Fruit fly (Drosophila melanogaster) whole organism, embryonic: ENCODE results near the gene Tengl1.

Experiments
- Aef1 ChIP-seq: fragments of 200-800 bp; sonication (Bioruptor generic); IDR thresholded peaks from 3 replicates; pipeline ENCODE4 v1.3.6; 2022; ENCODE audit warnings: missing biosample characterization, missing genetic modification characterization
- Asciz ChIP-seq: fragments of 200-800 bp; sonication (Bioruptor generic); optimal IDR thresholded peaks from 2 replicates; lab custom pipeline; 2017; ENCODE audit warnings: missing biosample characterization, mild to moderate bottlenecking, missing genetic modification characterization, missing genetic modification reagents
- Atf-2 ChIP-seq: fragments of 200-800 bp; sonication (Bioruptor generic); optimal IDR thresholded peaks from 2 replicates; lab custom pipeline; 2016; ENCODE audit warnings: missing biosample characterization, missing genetic modification characterization
- CG10147 ChIP-seq: fragments of 200-800 bp; sonication (Bioruptor generic); optimal IDR thresholded peaks from 2 replicates; lab custom pipeline; 2019; ENCODE audit warnings: missing biosample characterization, mild to moderate bottlenecking, missing genetic modification characterization, moderate library complexity
- CG12104 ChIP-seq: fragments of 200-800 bp; sonication (Bioruptor generic); optimal IDR thresholded peaks from 3 replicates; lab custom pipeline; 2016; ENCODE audit warnings: missing biosample characterization, missing genetic modification characterization
- CG12391 ChIP-seq: fragments of 200-800 bp; sonication (Bioruptor generic); optimal IDR thresholded peaks from 3 replicates; lab custom pipeline; 2018; ENCODE audit warnings: missing biosample characterization, mild to moderate bottlenecking, missing genetic modification characterization, moderate library complexity
- CG14710 ChIP-seq: fragments of 200-800 bp; sonication (Bioruptor generic); optimal IDR thresholded peaks from 3 replicates; lab custom pipeline; 2019; ENCODE audit warnings: missing biosample characterization, mild to moderate bottlenecking, missing genetic modification characterization, moderate library complexity
- CG14965 ChIP-seq: fragments of 200-800 bp; sonication (Bioruptor generic); optimal IDR thresholded peaks from 2 replicates; lab custom pipeline; 2016; ENCODE audit warnings: missing biosample characterization, missing genetic modification characterization, borderline replicate concordance
- CG1647 ChIP-seq: fragments of 200-800 bp; sonication (Bioruptor generic); optimal IDR thresholded peaks from 3 replicates; lab custom pipeline; 2016; ENCODE audit warnings: missing biosample characterization, missing genetic modification characterization
- CG17359 ChIP-seq: fragments of 200-800 bp; sonication (Bioruptor generic); optimal IDR thresholded peaks from 3 replicates; lab custom pipeline; 2018; ENCODE audit warnings: missing biosample characterization, mild to moderate bottlenecking, missing genetic modification characterization, moderate library complexity
- CG17568 ChIP-seq: fragments of 200-800 bp; sonication (Bioruptor generic); optimal IDR thresholded peaks from 2 replicates; lab custom pipeline; 2018; ENCODE audit warnings: missing biosample characterization, mild to moderate bottlenecking, missing genetic modification characterization, moderate library complexity
- CG18262 ChIP-seq: fragments of 200-800 bp; optimal IDR thresholded peaks from 3 replicates; lab custom pipeline; 2019; ENCODE audit warnings: missing biosample characterization, mild to moderate bottlenecking, missing genetic modification characterization, moderate library complexity
- CG2712 ChIP-seq: fragments of 200-800 bp; optimal IDR thresholded peaks from 3 replicates; lab custom pipeline; 2019; ENCODE audit warnings: missing biosample characterization, mild to moderate bottlenecking, missing genetic modification characterization, moderate library complexity
- CG30403 ChIP-seq: fragments of 200-800 bp; sonication (Bioruptor generic); optimal IDR thresholded peaks from 3 replicates; lab custom pipeline; 2016; ENCODE audit warnings: missing biosample characterization, missing genetic modification characterization
- CG32767 ChIP-seq: fragments of 200-800 bp; sonication (Bioruptor generic); IDR thresholded peaks from 2 replicates; pipeline ENCODE4 v1.3.6; 2022; ENCODE audit warnings: missing biosample characterization, missing genetic modification characterization
- CG34224 ChIP-seq: fragments of 200-800 bp; sonication (Bioruptor generic); IDR thresholded peaks from 3 replicates; pipeline ENCODE4 v1.3.6; 2022; ENCODE audit warnings: missing biosample characterization, missing genetic modification characterization; ENCODE audit not compliant: partially characterized antibody
- CG34422 ChIP-seq: fragments of 200-800 bp; sonication (Bioruptor generic); IDR thresholded peaks from 3 replicates; pipeline ENCODE4 v1.3.6; 2022; ENCODE audit warnings: missing biosample characterization, missing genetic modification characterization
- CG4707 ChIP-seq: fragments of 200-800 bp; sonication (Bioruptor generic); optimal IDR thresholded peaks from 2 replicates; lab custom pipeline; 2018; ENCODE audit warnings: missing biosample characterization, mild to moderate bottlenecking, missing genetic modification characterization, moderate library complexity
- CG6175 ChIP-seq: fragments of 200-800 bp; sonication (Bioruptor generic); IDR thresholded peaks from 3 replicates; pipeline ENCODE4 v1.3.6; 2022; ENCODE audit warnings: missing biosample characterization, missing genetic modification characterization
- CG6254 ChIP-seq: fragments of 200-800 bp; sonication (Bioruptor generic); optimal IDR thresholded peaks from 3 replicates; lab custom pipeline; 2017; ENCODE audit warnings: mild to moderate bottlenecking, missing biosample characterization, missing genetic modification reagents, missing genetic modification characterization
- CG7987 ChIP-seq: fragments of 200-800 bp; sonication (Bioruptor generic); optimal IDR thresholded peaks from 2 replicates; lab custom pipeline; 2018; ENCODE audit warnings: missing biosample characterization, mild to moderate bottlenecking, missing genetic modification characterization, moderate library complexity
- CG8359 ChIP-seq: fragments of 200-800 bp; sonication (Bioruptor generic); optimal IDR thresholded peaks from 2 replicates; lab custom pipeline; 2017; ENCODE audit warnings: missing biosample characterization, mild to moderate bottlenecking, missing genetic modification characterization, borderline replicate concordance
- CG9797 ChIP-seq: fragments of 200-800 bp; sonication (Bioruptor generic); optimal IDR thresholded peaks from 3 replicates; lab custom pipeline; 2018; ENCODE audit warnings: missing biosample characterization, mild to moderate bottlenecking, missing genetic modification characterization
- CoRest ChIP-seq: fragments of 200-800 bp; sonication (Bioruptor generic); optimal IDR thresholded peaks from 3 replicates; lab custom pipeline; 2018; ENCODE audit warnings: missing biosample characterization, mild to moderate bottlenecking, missing genetic modification characterization, moderate library complexity
- Eip74EF ChIP-seq, 2 experiments: fragments of 200-800 bp in 1 of 2; fragments of >200 bp in 1 of 2; sonication (Bioruptor generic) in 1 of 2; optimal IDR thresholded peaks; 2 replicates each; lab custom pipeline; 2017 to 2019; ENCODE audit warnings: missing biosample characterization in 2 of 2, missing genetic modification characterization in 2 of 2, mild to moderate bottlenecking in 1 of 2, moderate library complexity in 1 of 2
- Ets65A ChIP-seq: fragments of 200-800 bp; sonication (Bioruptor generic); peaks from one replicate; lab custom pipeline; 2016; ENCODE audit warnings: missing biosample characterization, missing genetic modification characterization
- HHEX ChIP-seq: fragments of 200-800 bp; sonication (Bioruptor generic); optimal IDR thresholded peaks from 3 replicates; lab custom pipeline; 2017; ENCODE audit warnings: missing biosample characterization, mild to moderate bottlenecking, missing genetic modification characterization, missing genetic modification reagents
- Hr3 ChIP-seq: fragments of 200-800 bp; sonication (Bioruptor generic); optimal IDR thresholded peaks from 3 replicates; lab custom pipeline; 2016; ENCODE audit warnings: missing biosample characterization, missing genetic modification characterization
- Lim3 ChIP-seq: fragments of 200-800 bp; sonication (Bioruptor generic); IDR thresholded peaks from 2 replicates; pipeline ENCODE4 v1.3.6; 2022; ENCODE audit warnings: missing biosample characterization, missing genetic modification characterization
- Lpt ChIP-seq: fragments of >200 bp; optimal IDR thresholded peaks from 2 replicates; lab custom pipeline; 2018; ENCODE audit warnings: missing biosample characterization, missing genetic modification characterization
- Mad ChIP-seq: fragments of 200-800 bp; sonication (Bioruptor generic); optimal IDR thresholded peaks from 2 replicates; lab custom pipeline; 2016; ENCODE audit warnings: missing biosample characterization, missing genetic modification characterization
- Nf-YB ChIP-seq: fragments of 200-800 bp; sonication (Bioruptor generic); optimal IDR thresholded peaks from 3 replicates; lab custom pipeline; 2019; ENCODE audit warnings: missing biosample characterization, mild to moderate bottlenecking, missing genetic modification characterization, moderate library complexity
- Trl ChIP-seq, 3 experiments: fragments of >200 bp in 2 of 3; fragments of 200-800 bp in 1 of 3; sonication (Bioruptor generic) in 1 of 3; optimal IDR thresholded peaks; 2 replicates in 1 of 3; 3 replicates in 2 of 3; lab custom pipeline; 2016 to 2017; ENCODE audit warnings: missing biosample characterization in 1 of 3, missing genetic modification characterization in 1 of 3
- aop ChIP-seq: fragments of 200-800 bp; sonication (Bioruptor generic); IDR thresholded peaks from 2 replicates; pipeline ENCODE4 v1.3.6; 2022; ENCODE audit warnings: missing biosample characterization, missing genetic modification characterization
- dati ChIP-seq: fragments of 200-800 bp; sonication (Bioruptor generic); IDR thresholded peaks from 2 replicates; pipeline ENCODE4 v1.3.6; 2022; ENCODE audit warnings: missing biosample characterization, missing genetic modification characterization
- en ChIP-seq: fragments of 200-800 bp; sonication (Bioruptor generic); optimal IDR thresholded peaks from 2 replicates; lab custom pipeline; 2016; ENCODE audit warnings: missing biosample characterization, missing genetic modification characterization
- eve ChIP-seq, 2 experiments: fragments of >200 bp; optimal IDR thresholded peaks; 2 replicates each; lab custom pipeline; 2017; ENCODE audit warnings: missing biosample characterization in 2 of 2, missing genetic modification characterization in 2 of 2
- ftz-f1 ChIP-seq: fragments of 200-800 bp; sonication (Bioruptor generic); optimal IDR thresholded peaks from 2 replicates; lab custom pipeline; 2016; ENCODE audit warnings: missing biosample characterization, missing genetic modification characterization
- gsb-n ChIP-seq: fragments of 200-800 bp; sonication (Bioruptor generic); optimal IDR thresholded peaks from 3 replicates; lab custom pipeline; 2018; ENCODE audit warnings: missing biosample characterization, mild to moderate bottlenecking, missing genetic modification characterization
- gt ChIP-seq: fragments of 200-800 bp; sonication (Bioruptor generic); IDR thresholded peaks from 2 replicates; pipeline ENCODE4 v1.3.6; 2022; ENCODE audit warnings: missing biosample characterization, missing genetic modification characterization
- kay ChIP-seq: fragments of 200-800 bp; sonication (Bioruptor generic); optimal IDR thresholded peaks from 2 replicates; lab custom pipeline; 2016; ENCODE audit warnings: missing biosample characterization, missing genetic modification characterization
- nerfin-1 ChIP-seq: fragments of 200-800 bp; sonication (Bioruptor generic); optimal IDR thresholded peaks from 3 replicates; lab custom pipeline; 2019; ENCODE audit warnings: missing biosample characterization, mild to moderate bottlenecking, missing genetic modification characterization, moderate library complexity
- nmo ChIP-seq: fragments of 200-800 bp; sonication (Bioruptor generic); optimal IDR thresholded peaks from 2 replicates; lab custom pipeline; 2018; ENCODE audit warnings: missing biosample characterization, mild to moderate bottlenecking, missing genetic modification characterization, moderate library complexity
- onecut ChIP-seq: fragments of 200-800 bp; sonication (Bioruptor generic); IDR thresholded peaks from 2 replicates; pipeline ENCODE4 v1.3.6; 2022; ENCODE audit warnings: missing biosample characterization, missing genetic modification characterization
- pita ChIP-seq: fragments of 200-800 bp; sonication (Bioruptor generic); optimal IDR thresholded peaks from 2 replicates; lab custom pipeline; 2017; ENCODE audit warnings: missing biosample characterization, mild to moderate bottlenecking, missing genetic modification characterization
- pros ChIP-seq: fragments of 200-800 bp; sonication (Bioruptor generic); optimal IDR thresholded peaks from 3 replicates; lab custom pipeline; 2019; ENCODE audit warnings: missing biosample characterization, mild to moderate bottlenecking, missing genetic modification characterization, moderate library complexity
- pum ChIP-seq: fragments of 200-800 bp; sonication (Bioruptor generic); optimal IDR thresholded peaks from 2 replicates; lab custom pipeline; 2016; ENCODE audit warnings: missing biosample characterization, missing genetic modification characterization
- salm ChIP-seq: fragments of 200-800 bp; sonication (Bioruptor generic); optimal IDR thresholded peaks from 2 replicates; lab custom pipeline; 2018; ENCODE audit warnings: missing biosample characterization, mild to moderate bottlenecking, missing genetic modification characterization
- yki ChIP-seq: fragments of >200 bp; optimal IDR thresholded peaks from 3 replicates; lab custom pipeline; 2018
- zf30C ChIP-seq: fragments of 200-800 bp; sonication (Bioruptor generic); optimal IDR thresholded peaks from 3 replicates; lab custom pipeline; 2018; ENCODE audit warnings: missing biosample characterization, mild to moderate bottlenecking, missing genetic modification characterization

Tengl1 gene

dm6 chr2L:2217067-2217684 lies 23.2 kb downstream of the Tengl1 start, which contains the start of the genes CG15386, CG42371 and mio (continued):
- peak; percentile 9 for TF ChIP-seq CoRest (tag; lab: Kevin White, UChicago)
- TF ChIP-seq HHEX (GFP tag; lab: Kevin White, UChicago) = no peak
- TF ChIP-seq en = no peak
- no peak for TF ChIP-seq gt
- peak; percentile 81 for TF ChIP-seq CG14710 (tag; lab: Kevin White, UChicago)
- peak; percentile 18 for TF ChIP-seq CG9797 (GFP tag; lab: Kevin White, UChicago)
- no peak for TF ChIP-seq salm (tag; lab: Kevin White, UChicago)
- TF ChIP-seq Hr3 (GFP tag; lab: Kevin White, UChicago) = no peak
- no peak for TF ChIP-seq eve (GFP tag; optimal IDR thresholded peaks at IDR 0.05; lab: Kevin White, UChicago)
- TF ChIP-seq Ets65A (GFP tag; lab: Kevin White, UChicago) = no peak
- TF ChIP-seq Trl (optimal IDR thresholded peaks at IDR 0.05; lab: Kevin White, UChicago) = no peak
- TF ChIP-seq Trl (GFP tag; optimal IDR thresholded peaks at IDR 0.05; lab: Kevin White, UChicago) = peak; percentile 41
- no peak for TF ChIP-seq gsb-n (tag; lab: Kevin White, UChicago)
- TF ChIP-seq Aef1 = no peak
- no peak for TF ChIP-seq pita (GFP tag; lab: Kevin White, UChicago)
- TF ChIP-seq CG1647 (GFP tag; lab: Kevin White, UChicago) = no peak
- no peak for TF ChIP-seq dati (GFP tag; lab: Robert Waterston, UW)
- TF ChIP-seq onecut = peak; percentile 44; the same call in 1 of the 2 replicates
- TF ChIP-seq CG34422 = peak; percentile 88
- TF ChIP-seq CG17359 (tag; lab: Kevin White, UChicago) = no peak
- TF ChIP-seq CG18262 = no peak
- TF ChIP-seq CG14965 (GFP tag; lab: Kevin White, UChicago) = no peak
- no peak for TF ChIP-seq pum (GFP tag; lab: Kevin White, UChicago)
- no peak for TF ChIP-seq Eip74EF (GFP tag; optimal IDR thresholded peaks at IDR 0.05; lab: Kevin White, UChicago)
- no peak for TF ChIP-seq nerfin-1 (tag; lab: Kevin White, UChicago)
- TF ChIP-seq CG32767 = no peak
- no peak for TF ChIP-seq Asciz (GFP tag; lab: Kevin White, UChicago)
- no peak for TF ChIP-seq CG8359 (GFP tag; lab: Kevin White, UChicago)
- TF ChIP-seq CG30403 (GFP tag; lab: Kevin White, UChicago) = no peak
- TF ChIP-seq Lim3 (GFP tag; lab: Robert Waterston, UW) = no peak
- peak; percentile 26 for TF ChIP-seq nmo (GFP tag; lab: Kevin White, UChicago)
- TF ChIP-seq CG6254 (GFP tag; lab: Kevin White, UChicago) = no peak
- no peak for TF ChIP-seq zf30C (GFP tag; lab: Kevin White, UChicago)
- no peak for TF ChIP-seq pros (GFP tag; lab: Kevin White, UChicago)
- no peak for TF ChIP-seq CG12104 (GFP tag; lab: Kevin White, UChicago)
- TF ChIP-seq CG2712 = peak; percentile 2
- no peak for TF ChIP-seq ftz-f1 (GFP tag; lab: Kevin White, UChicago)
- TF ChIP-seq CG6175 (GFP tag; lab: Robert Waterston, UW) = no peak
- TF ChIP-seq Mad = no peak
- TF ChIP-seq CG7987 (GFP tag; lab: Kevin White, UChicago) = no peak
- no peak for TF ChIP-seq kay (GFP tag; lab: Kevin White, UChicago)
- TF ChIP-seq yki (lab: Kevin White, UChicago) = no peak
- TF ChIP-seq Nf-YB (GFP tag; lab: Kevin White, UChicago) = no peak
- TF ChIP-seq CG10147 (GFP tag; lab: Kevin White, UChicago) = no peak
- TF ChIP-seq CG17568 (GFP tag; lab: Kevin White, UChicago) = no peak
- no peak for TF ChIP-seq aop
- peak; percentile 63; the same call in 2 of the 3 replicates for TF ChIP-seq CG34224 (GFP tag; lab: Robert Waterston, UW)
- TF ChIP-seq CG4707 (GFP tag; lab: Kevin White, UChicago) = no peak
- TF ChIP-seq CG12391 (tag; lab: Kevin White, UChicago) = peak; percentile 16
- no peak for TF ChIP-seq Atf-2 (GFP tag; lab: Kevin White, UChicago)
- no peak for TF ChIP-seq Lpt (GFP tag; lab: Kevin White, UChicago)
